Worm (Caenorhabditis elegans) whole organism, young adult: Measurements from ENCODE around the gene W07A12.4.

Source experiments
- B0336.3 ChIP-seq: fragments of 200-800 bp; sonication (Bioruptor generic); IDR thresholded peaks from 2 replicates; pipeline ENCODE4 v1.3.6; 2022; ENCODE audit warnings: missing genetic modification characterization, missing compliant biosample characterization
- C06A6.2 ChIP-seq: fragments of 200-800 bp; sonication (Bioruptor generic); conservative IDR thresholded peaks from 2 replicates; pipeline ENCODE4 v1.3.6; 2022; ENCODE audit warnings: missing genetic modification characterization, missing compliant biosample characterization
- F23B12.7 ChIP-seq: sonication (generic microtip); optimal IDR thresholded peaks from 2 replicates; lab custom pipeline; 2017; ENCODE audit warnings: missing genetic modification characterization, mild to moderate bottlenecking, missing compliant biosample characterization, antibody characterized with exemption, moderate library complexity; ENCODE audit not compliant: insufficient read depth
- F57A8.1 ChIP-seq: fragments of 200-800 bp; sonication (Bioruptor generic); optimal IDR thresholded peaks from 2 replicates; lab custom pipeline; 2018; ENCODE audit warnings: mild to moderate bottlenecking, missing genetic modification characterization, moderate library complexity, missing compliant biosample characterization
- ZK185.1 ChIP-seq: sonication (generic microtip); optimal IDR thresholded peaks from 2 replicates; lab custom pipeline; 2016; ENCODE audit warnings: mild to moderate bottlenecking, missing genetic modification characterization, missing compliant biosample characterization; ENCODE audit not compliant: poor library complexity, severe bottlenecking
- ama-1 ChIP-seq, 3 experiments: fragments of 150-350 bp in 1 of 3; sonication (generic microtip) in 2 of 3; optimal IDR thresholded peaks; 2 replicates each; lab custom pipeline; 2014 to 2018; ENCODE audit warnings: missing biosample characterization in 2 of 3, missing genetic modification characterization in 2 of 3, missing genetic modification reagents in 2 of 3
- aptf-3 ChIP-seq: fragments of 200-800 bp; sonication (Bioruptor generic); IDR thresholded peaks from 2 replicates; pipeline ENCODE4 v1.3.6; 2022; ENCODE audit warnings: missing genetic modification characterization, missing compliant biosample characterization
- atf-7 ChIP-seq: sonication (generic microtip); optimal IDR thresholded peaks from 2 replicates; lab custom pipeline; 2017; ENCODE audit warnings: mild to moderate bottlenecking, missing genetic modification characterization, missing compliant biosample characterization
- attf-3 ChIP-seq: fragments of 200-800 bp; sonication (Bioruptor generic); conservative IDR thresholded peaks from 2 replicates; pipeline ENCODE4 v1.3.6; 2022; ENCODE audit warnings: missing genetic modification reagents, missing genetic modification characterization, missing compliant biosample characterization
- ceh-100 ChIP-seq: fragments of 200-800 bp; sonication (Bioruptor generic); IDR thresholded peaks from 2 replicates; pipeline ENCODE4 v1.3.6; 2022; ENCODE audit warnings: missing genetic modification reagents, missing genetic modification characterization, missing compliant biosample characterization
- ceh-79 ChIP-seq: sonication (generic microtip); optimal IDR thresholded peaks from 2 replicates; lab custom pipeline; 2017; ENCODE audit warnings: mild to moderate bottlenecking, missing genetic modification characterization, missing compliant biosample characterization
- efl-1 ChIP-seq: fragments of 150-350 bp; optimal IDR thresholded peaks from 2 replicates; lab custom pipeline; 2014; ENCODE audit warnings: missing biosample characterization, missing genetic modification reagents, missing genetic modification characterization
- gei-17 ChIP-seq: fragments of 200-800 bp; sonication (Bioruptor generic); optimal IDR thresholded peaks from 2 replicates; lab custom pipeline; 2018; ENCODE audit warnings: mild to moderate bottlenecking, missing genetic modification characterization, missing compliant biosample characterization
- hmg-20 ChIP-seq: fragments of 200-800 bp; sonication (Bioruptor generic); IDR thresholded peaks from 2 replicates; pipeline ENCODE4 v1.3.6; 2022; ENCODE audit warnings: missing genetic modification reagents, missing genetic modification characterization, missing compliant biosample characterization
- hsf-1 ChIP-seq: fragments of 200-800 bp; sonication (Bioruptor generic); IDR thresholded peaks from 2 replicates; pipeline ENCODE4 v1.3.6; 2022; ENCODE audit warnings: missing genetic modification reagents, missing genetic modification characterization, missing compliant biosample characterization
- lir-1 ChIP-seq: fragments of 200-800 bp; sonication (Bioruptor generic); conservative IDR thresholded peaks from 2 replicates; pipeline ENCODE4 v1.3.6; 2022; ENCODE audit warnings: missing genetic modification reagents, missing genetic modification characterization, missing compliant biosample characterization
- mcd-1 ChIP-seq: fragments of 200-800 bp; sonication (Bioruptor generic); IDR thresholded peaks from 2 replicates; pipeline ENCODE4 v1.3.6; 2022; ENCODE audit warnings: missing genetic modification reagents, missing genetic modification characterization, missing compliant biosample characterization
- mxl-1 ChIP-seq: sonication (generic microtip); optimal IDR thresholded peaks from 2 replicates; lab custom pipeline; 2016; ENCODE audit warnings: missing genetic modification characterization, missing compliant biosample characterization
- nhr-80 ChIP-seq: sonication (generic microtip); optimal IDR thresholded peaks from 2 replicates; lab custom pipeline; 2016; ENCODE audit warnings: missing genetic modification characterization, missing compliant biosample characterization
- rcor-1 ChIP-seq: fragments of 200-800 bp; sonication (Bioruptor generic); IDR thresholded peaks from 2 replicates; pipeline ENCODE4 v1.3.6; 2022; ENCODE audit warnings: missing genetic modification reagents, missing genetic modification characterization, missing compliant biosample characterization
- sdz-38 ChIP-seq: sonication (generic microtip); optimal IDR thresholded peaks from 2 replicates; lab custom pipeline; 2016; ENCODE audit warnings: missing genotype, missing genetic modification characterization, missing compliant biosample characterization
- snpc-1.3 ChIP-seq: sonication (generic microtip); optimal IDR thresholded peaks from 2 replicates; lab custom pipeline; 2017; ENCODE audit warnings: missing genetic modification characterization, mild to moderate bottlenecking, missing compliant biosample characterization, antibody characterized with exemption, moderate library complexity, missing genotype, missing genetic modification reagents; ENCODE audit not compliant: insufficient read depth
- snpc-4 ChIP-seq, 5 experiments: fragments of 150-350 bp in 1 of 5; sonication (generic microtip) in 4 of 5; optimal IDR thresholded peaks; 2 replicates each; lab custom pipeline; 2014 to 2018; ENCODE audit warnings: missing genetic modification characterization in 5 of 5, missing biosample characterization in 3 of 5, antibody characterized with exemption in 2 of 5, mild to moderate bottlenecking in 2 of 5, missing compliant biosample characterization in 2 of 5, missing genotype in 2 of 5, moderate library complexity in 2 of 5, missing genetic modification reagents in 1 of 5
- somi-1 ChIP-seq: fragments of 200-800 bp; sonication (Bioruptor generic); optimal IDR thresholded peaks from 2 replicates; lab custom pipeline; 2018; ENCODE audit warnings: mild to moderate bottlenecking, missing genetic modification characterization, missing compliant biosample characterization
- tbx-9 ChIP-seq: sonication (generic microtip); optimal IDR thresholded peaks from 2 replicates; lab custom pipeline; 2016; ENCODE audit warnings: borderline replicate concordance, missing genetic modification characterization, inconsistent platforms, missing compliant biosample characterization
- unc-130 ChIP-seq: sonication (generic microtip); optimal IDR thresholded peaks from 2 replicates; lab custom pipeline; 2016; ENCODE audit warnings: missing genetic modification reagents, missing genetic modification characterization, missing compliant biosample characterization
- xnd-1 ChIP-seq: sonication (generic microtip); optimal IDR thresholded peaks from 2 replicates; lab custom pipeline; 2016; ENCODE audit warnings: missing genotype, missing genetic modification reagents, missing genetic modification characterization, missing compliant biosample characterization
- ztf-22 ChIP-seq: fragments of 200-800 bp; sonication (Bioruptor generic); optimal IDR thresholded peaks from 2 replicates; lab custom pipeline; 2018; ENCODE audit warnings: mild to moderate bottlenecking, missing genetic modification characterization, moderate library complexity, missing compliant biosample characterization
- ztf-25 ChIP-seq: fragments of 200-800 bp; sonication (Bioruptor generic); IDR thresholded peaks from 2 replicates; pipeline ENCODE4 v1.3.6; 2022; ENCODE audit warnings: missing genetic modification reagents, missing genetic modification characterization, missing compliant biosample characterization
- ztf-26 ChIP-seq: sonication (generic microtip); optimal IDR thresholded peaks from 2 replicates; lab custom pipeline; 2017; ENCODE audit warnings: missing genetic modification characterization, missing compliant biosample characterization

Gene W07A12.4

ce11 chrII:9178811-9179210 is 32.8 kb downstream of the W07A12.4 start:
- TF ChIP-seq hmg-20: no peak
- no peak for TF ChIP-seq ceh-100 (GFP tag; lab: Robert Waterston, UW)
- TF ChIP-seq attf-3 (GFP tag; lab: Robert Waterston, UW): no peak
- TF ChIP-seq ceh-79 (tag; lab: Kevin White, UChicago): no peak
- no peak for TF ChIP-seq ztf-22 (GFP tag; lab: Kevin White, UChicago)
- no peak for TF ChIP-seq hsf-1
- no peak for TF ChIP-seq F23B12.7 (tag; lab: Kevin White, UChicago)
- TF ChIP-seq sdz-38: no peak
- no peak for TF ChIP-seq aptf-3 (GFP tag; lab: Robert Waterston, UW)
- no peak for TF ChIP-seq B0336.3 (GFP tag; lab: Robert Waterston, UW)
- no peak for TF ChIP-seq ztf-25
- TF ChIP-seq C06A6.2 (GFP tag; lab: Robert Waterston, UW): no peak

ce11 chrII:9181155-9181554 is 35.1 kb downstream of the W07A12.4 start:
- TF ChIP-seq nhr-80 (tag; lab: Kevin White, UChicago): peak; percentile 59
- no peak for TF ChIP-seq ZK185.1 (tag; lab: Kevin White, UChicago)

ce11 chrII:9185915-9186314 is 39.9 kb downstream of the W07A12.4 start:
- TF ChIP-seq gei-17 (GFP tag; lab: Kevin White, UChicago): no peak
- TF ChIP-seq snpc-4 (GFP tag; optimal IDR thresholded peaks at IDR 0.05; lab: Kevin White, UChicago): no peak
- no peak for TF ChIP-seq snpc-4 (tag; optimal IDR thresholded peaks at IDR 0.05; lab: Kevin White, UChicago)
- no peak for TF ChIP-seq snpc-1.3
- TF ChIP-seq unc-130 (GFP tag; lab: Kevin White, UChicago): no peak

- no peak for TF ChIP-seq efl-1 (GFP tag; lab: Kevin White, UChicago)
- TF ChIP-seq ztf-26 (tag; lab: Kevin White, UChicago): no peak
- no peak for TF ChIP-seq lir-1 (GFP tag; lab: Robert Waterston, UW)
- TF ChIP-seq xnd-1 (tag; lab: Kevin White, UChicago): no peak
- no peak for TF ChIP-seq atf-7
Measured at ce11 chrII:9188380-9188779, 42.3 kb downstream of the W07A12.4 start, which contains the start of gene sym-2. Gene sym-2, minus strand, starts transcription at chrII:9188480.

- TF ChIP-seq F57A8.1 (GFP tag; lab: Kevin White, UChicago): no peak
- TF ChIP-seq rcor-1 (GFP tag; lab: Robert Waterston, UW): no peak
- no peak for TF ChIP-seq snpc-1.3
- TF ChIP-seq hsf-1: no peak
- TF ChIP-seq C06A6.2 (GFP tag; lab: Robert Waterston, UW): no peak
- no peak for TF ChIP-seq ztf-22 (GFP tag; lab: Kevin White, UChicago)
- TF ChIP-seq somi-1 (GFP tag; lab: Kevin White, UChicago): no peak
- no peak for TF ChIP-seq lir-1 (GFP tag; lab: Robert Waterston, UW)
- TF ChIP-seq mxl-1 (tag; lab: Kevin White, UChicago): no peak
- no peak for TF ChIP-seq unc-130 (GFP tag; lab: Kevin White, UChicago)
- TF ChIP-seq mcd-1 (GFP tag; lab: Robert Waterston, UW): no peak
- TF ChIP-seq ama-1 (optimal IDR thresholded peaks at IDR 0.05; lab: Kevin White, UChicago): no peak
- no peak for TF ChIP-seq ama-1 (GFP tag; optimal IDR thresholded peaks at IDR 0.05; lab: Kevin White, UChicago)
- no peak for TF ChIP-seq tbx-9 (tag; lab: Kevin White, UChicago)
Measured at ce11 chrII:9189648-9190047, 43.6 kb downstream of the W07A12.4 start.
